Worm (Caenorhabditis elegans): ENCODE results near the gene Y66D12A.16.

DNA sequence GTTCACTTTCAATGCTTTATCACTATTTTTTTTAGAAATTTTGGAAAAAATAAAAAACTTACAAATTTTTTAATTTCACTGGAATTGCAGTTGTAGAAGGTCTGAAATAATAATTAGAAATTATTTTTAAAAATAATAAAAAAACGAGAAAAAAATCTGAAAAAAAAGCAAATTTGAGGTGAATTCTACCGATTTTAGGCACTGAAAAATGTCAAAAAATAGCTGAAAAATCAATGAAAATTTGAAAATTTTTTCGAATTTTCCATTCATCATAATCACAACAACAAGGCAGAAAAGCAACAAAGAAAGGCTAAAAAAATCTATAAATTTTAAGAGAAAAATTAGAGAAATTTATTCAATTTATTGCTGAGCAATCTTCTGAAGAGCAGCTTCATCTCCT, 22.7 kb upstream of the Y66D12A.16 start, which contains the start of gene nars-2:
- no peak for TF ChIP-seq R02D3.7 (tag; optimal IDR thresholded peaks at IDR 0.05)
- no peak for TF ChIP-seq unc-62 (GFP tag; optimal IDR thresholded peaks at IDR 0.05)
- no peak for TF ChIP-seq ama-1 (optimal IDR thresholded peaks at IDR 0.05)
- no peak for TF ChIP-seq unc-39 (tag; optimal IDR thresholded peaks at IDR 0.05)
- no peak for TF ChIP-seq ztf-11 (tag; optimal IDR thresholded peaks at IDR 0.05)
- TF ChIP-seq aly-2 (tag; optimal IDR thresholded peaks at IDR 0.05) = no peak
- no peak for TF ChIP-seq nhr-25 (tag; optimal IDR thresholded peaks at IDR 0.05)
- no peak for TF ChIP-seq unc-55 (GFP tag; optimal IDR thresholded peaks at IDR 0.05)
